Fruit fly (Drosophila melanogaster): ENCODE results near the gene CG5885.

CG5885 gene

DNA sequence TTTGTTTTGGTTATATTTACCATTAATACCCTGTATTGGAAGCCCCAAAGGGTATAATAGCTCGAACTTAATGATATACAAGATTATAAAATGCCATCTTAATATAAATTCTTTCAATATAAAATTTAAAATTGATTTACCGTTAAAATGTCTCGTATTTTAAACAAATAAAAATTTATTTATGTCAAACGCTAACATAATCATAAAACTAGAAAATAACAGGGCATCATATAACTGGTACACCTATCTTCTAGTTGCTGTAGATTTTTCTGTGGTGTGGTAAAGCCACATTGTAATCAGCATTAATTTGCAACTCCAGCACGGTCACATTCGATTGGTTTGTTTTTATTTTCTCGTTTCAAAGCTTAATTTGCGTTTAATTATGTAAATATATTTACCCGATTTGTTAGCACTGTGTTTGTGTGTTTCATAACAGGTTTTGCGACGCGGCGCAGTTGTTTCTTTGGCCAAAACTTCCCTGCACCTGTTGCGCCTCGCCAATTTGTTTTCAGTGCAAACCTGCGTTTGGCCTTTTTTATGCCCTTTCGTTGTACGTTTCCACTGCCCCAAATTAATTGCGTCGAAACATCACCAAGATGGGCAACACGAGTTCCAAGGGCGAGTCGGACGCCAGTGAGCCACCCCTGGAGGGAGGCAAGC lies 39.0 kb upstream of the CG5885 start, which contains the start of the genes CG4658 and CG5846 (continued):
- TF ChIP-seq Atf-2 (GFP tag; optimal IDR thresholded peaks at IDR 0.05) (peak; percentile 75), CG9727 (GFP tag; optimal IDR thresholded peaks at IDR 0.05) (peak; percentile 95), CG10979 (tag; optimal IDR thresholded peaks at IDR 0.05) (peak; percentile 96), tap (tag; optimal IDR thresholded peaks at IDR 0.05) (peak; percentile 92), CG2889 (GFP tag; IDR thresholded peaks at IDR 0.05) (peak; percentile 89), CG16813 (GFP tag; IDR thresholded peaks at IDR 0.05; ENCODE audit: partially characterized antibody) (no peak), bsh (GFP tag; optimal IDR thresholded peaks at IDR 0.05) (peak; percentile 16 to 97), MESR4 (GFP tag; optimal IDR thresholded peaks at IDR 0.05) (peak; percentile 60), HLH3B (GFP tag; IDR thresholded peaks at IDR 0.05) (peak; percentile 97), trem (tag; optimal IDR thresholded peaks at IDR 0.05) (peak; percentile 95), Jarid2 (GFP tag; optimal IDR thresholded peaks at IDR 0.05) (no peak), YL-1 (GFP tag; optimal IDR thresholded peaks at IDR 0.05) (peak; percentile 91), CG34422 (GFP tag; IDR thresholded peaks at IDR 0.05) (peak; percentile 96), CG10147 (GFP tag; optimal IDR thresholded peaks at IDR 0.05) (peak; percentile 89), aop (GFP tag; IDR thresholded peaks at IDR 0.05) (peak; percentile 55; the same call in 1 of the 2 replicates), Sox102F (GFP tag; optimal IDR thresholded peaks at IDR 0.05) (peak; percentile 98), CG31441 (GFP tag; IDR thresholded peaks at IDR 0.05) (peak; percentile 97), HLH4C (GFP tag; IDR thresholded peaks at IDR 0.05; ENCODE audit: partially characterized antibody) (no peak), CG8388 (GFP tag; optimal IDR thresholded peaks at IDR 0.05) (peak; percentile 96), CG18599 (GFP tag; optimal IDR thresholded peaks at IDR 0.05) (peak; percentile 91), z (GFP tag; IDR thresholded peaks at IDR 0.05) (peak; percentile 56; the same call in 1 of the 3 replicates), cato (GFP tag; optimal IDR thresholded peaks at IDR 0.05; ENCODE audit: borderline replicate concordance) (peak; percentile 91), CG42726 (GFP tag; IDR thresholded peaks at IDR 0.05; ENCODE audit: partially characterized antibody) (no peak), sug (tag; optimal IDR thresholded peaks at IDR 0.05) (peak; percentile 85), repo (GFP tag; optimal IDR thresholded peaks at IDR 0.05) (peak; percentile 27), fd64A (GFP tag; optimal IDR thresholded peaks at IDR 0.05) (no peak), toy (GFP tag; IDR thresholded peaks at IDR 0.05) (peak; percentile 76), CG8359 (GFP tag; optimal IDR thresholded peaks at IDR 0.05; ENCODE audit: borderline replicate concordance) (peak; percentile 67), CG10959 (GFP tag; IDR thresholded peaks at IDR 0.05) (peak; percentile 89; the same call in 1 of the 2 replicates), Oaz (GFP tag; IDR thresholded peaks at IDR 0.05) (peak; percentile 83), CG30431 (GFP tag; optimal IDR thresholded peaks at IDR 0.05) (peak; percentile 73), Nf-YA (GFP tag; IDR thresholded peaks at IDR 0.05) (peak; percentile 88), vfl (GFP tag; optimal IDR thresholded peaks at IDR 0.05) (peak; percentile 59), HLH54F (GFP tag; optimal IDR thresholded peaks at IDR 0.05) (peak; percentile 75), CG12155 (GFP tag; optimal IDR thresholded peaks at IDR 0.05) (peak; percentile 92), Ravus (GFP tag; IDR thresholded peaks at IDR 0.05) (peak; percentile 85), stc (GFP tag; IDR thresholded peaks at IDR 0.05) (peak; percentile 98), amos (GFP tag; IDR thresholded peaks at IDR 0.05; ENCODE audit: partially characterized antibody) (no peak), CG8765 (GFP tag; IDR thresholded peaks at IDR 0.05) (peak; percentile 77), CG7786 (GFP tag; optimal IDR thresholded peaks at IDR 0.05) (peak; percentile 74), Ssrp (tag; optimal IDR thresholded peaks at IDR 0.05) (peak; percentile 95), CG6854 (GFP tag; optimal IDR thresholded peaks at IDR 0.05) (peak; percentile 78), gt (GFP tag; IDR thresholded peaks at IDR 0.05) (peak; percentile 69), NFAT (GFP tag; IDR thresholded peaks at IDR 0.05) (peak; percentile 76), Optix (GFP tag; IDR thresholded peaks at IDR 0.05) (no peak), CG9437 (GFP tag; optimal IDR thresholded peaks at IDR 0.05) (peak; percentile 83), cwo (GFP tag; optimal IDR thresholded peaks at IDR 0.05) (peak; percentile 82), CG17328 (GFP tag; IDR thresholded peaks at IDR 0.05) (peak; percentile 94), tup (GFP tag; optimal IDR thresholded peaks at IDR 0.05) (peak; percentile 60)
